Worm (Caenorhabditis elegans): ENCODE data around the gene atg-16.1.

DNA sequence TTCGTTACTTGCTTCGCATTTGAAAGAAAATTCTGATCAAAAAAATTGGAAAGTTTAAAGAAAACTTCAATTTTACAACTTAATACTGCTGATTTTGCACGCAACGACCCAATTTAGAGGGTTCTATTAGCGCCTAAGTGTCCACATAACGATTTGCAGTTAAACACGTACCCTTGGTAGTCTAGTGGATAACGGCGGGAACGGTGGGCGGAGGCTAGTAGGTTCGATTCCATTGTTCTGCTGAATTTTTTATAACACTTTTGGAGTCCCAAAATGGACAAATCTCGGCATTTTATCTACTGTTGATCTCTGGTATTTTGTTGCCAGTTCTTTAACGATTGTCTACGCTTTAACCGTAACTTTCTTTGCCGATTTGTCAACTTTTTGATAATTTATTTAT is 9.2 kb downstream of the atg-16.1 start:
- TF ChIP-seq nhr-10 (tag; optimal IDR thresholded peaks at IDR 0.05): no peak
- no peak for TF ChIP-seq lin-13 (GFP tag; optimal IDR thresholded peaks at IDR 0.05)
- no peak for TF ChIP-seq snpc-4 (tag; optimal IDR thresholded peaks at IDR 0.05)
- no peak for TF ChIP-seq pha-4 (GFP tag; IDR thresholded peaks at IDR 0.05)
- TF ChIP-seq pha-4 (tag; optimal IDR thresholded peaks at IDR 0.05): no peak
- no peak for TF ChIP-seq mdl-1 (tag; optimal IDR thresholded peaks at IDR 0.05)
- no peak for TF ChIP-seq unc-39 (tag; optimal IDR thresholded peaks at IDR 0.05)
- TF ChIP-seq daf-12 (tag; optimal IDR thresholded peaks at IDR 0.05): no peak
